Fruit fly (Drosophila melanogaster): ENCODE data around the gene Gnpnat.

The Gnpnat gene

DNA sequence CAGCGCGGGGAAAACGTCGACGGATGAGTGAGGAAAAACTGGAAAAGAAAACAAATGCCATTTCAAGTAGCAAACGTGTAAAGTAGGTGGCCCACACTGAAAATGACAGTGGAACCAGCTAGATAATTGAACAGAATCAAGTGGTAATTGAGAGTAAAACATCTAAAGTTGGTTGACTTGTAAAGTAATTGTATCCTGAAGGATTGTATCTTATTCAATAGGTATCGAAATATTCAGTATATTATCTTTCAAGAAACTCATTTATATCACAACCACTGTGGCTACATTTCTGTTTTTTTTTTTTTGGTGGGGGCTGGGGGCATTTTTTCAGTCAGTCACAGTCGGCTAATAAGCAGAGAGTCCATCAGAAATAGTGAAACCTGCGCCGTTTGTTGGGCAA, 38.9 kb upstream of the Gnpnat start (continued):
- TF ChIP-seq dm (GFP tag; optimal IDR thresholded peaks at IDR 0.05) (no peak), usp (GFP tag; optimal IDR thresholded peaks at IDR 0.05) (no peak), CG16815 (GFP tag; optimal IDR thresholded peaks at IDR 0.05) (no peak), yki (optimal IDR thresholded peaks at IDR 0.05) (no peak), CG17802 (tag; optimal IDR thresholded peaks at IDR 0.05) (no peak), Usf (GFP tag; optimal IDR thresholded peaks at IDR 0.05) (no peak), CG2712 (tag; optimal IDR thresholded peaks at IDR 0.05) (peak; percentile 78), ssp (GFP tag; IDR thresholded peaks at IDR 0.05) (peak; percentile 58), disco-r (GFP tag; optimal IDR thresholded peaks at IDR 0.05) (no peak), CG4328 (GFP tag; optimal IDR thresholded peaks at IDR 0.05) (no peak), sens-2 (GFP tag; IDR thresholded peaks at IDR 0.05) (peak; percentile 62; the same call in 1 of the 2 replicates), CG11560 (tag; IDR thresholded peaks at IDR 0.05) (no peak), Xrp1 (GFP tag; IDR thresholded peaks at IDR 0.05) (peak; percentile 84), gem (tag; optimal IDR thresholded peaks at IDR 0.05) (peak; percentile 73), TFAM (GFP tag; optimal IDR thresholded peaks at IDR 0.05) (no peak), CG10654 (GFP tag; optimal IDR thresholded peaks at IDR 0.05) (no peak), insv (GFP tag; optimal IDR thresholded peaks at IDR 0.05) (no peak), Hr51 (GFP tag; optimal IDR thresholded peaks at IDR 0.05) (no peak), CG17568 (GFP tag; optimal IDR thresholded peaks at IDR 0.05) (no peak), CG15696 (tag; optimal IDR thresholded peaks at IDR 0.05) (no peak), Poxn (GFP tag; IDR thresholded peaks at IDR 0.05) (no peak), tll (GFP tag; optimal IDR thresholded peaks at IDR 0.05) (no peak), lilli (GFP tag; optimal IDR thresholded peaks at IDR 0.05) (no peak), Atf6 (GFP tag; IDR thresholded peaks at IDR 0.05) (no peak), Dref (GFP tag; IDR thresholded peaks at IDR 0.05) (no peak), da (GFP tag; optimal IDR thresholded peaks at IDR 0.05) (no peak), Drgx (GFP tag; IDR thresholded peaks at IDR 0.05) (peak; percentile 26; the same call in 1 of the 2 replicates), CG13775 (GFP tag; optimal IDR thresholded peaks at IDR 0.05) (no peak), bigmax (GFP tag; optimal IDR thresholded peaks at IDR 0.05) (no peak), B-H1 (GFP tag; IDR thresholded peaks at IDR 0.05) (no peak), cwo (GFP tag; optimal IDR thresholded peaks at IDR 0.05) (no peak), CG10959 (GFP tag; IDR thresholded peaks at IDR 0.05) (no peak), MESR4 (GFP tag; optimal IDR thresholded peaks at IDR 0.05) (no peak), CG32532 (GFP tag; IDR thresholded peaks at IDR 0.05) (no peak), CG10267 (tag; optimal IDR thresholded peaks at IDR 0.05) (no peak), ATbp (GFP tag; optimal IDR thresholded peaks at IDR 0.05) (peak; percentile 57), Doc2 (GFP tag; IDR thresholded peaks at IDR 0.05) (no peak), fru (optimal IDR thresholded peaks at IDR 0.05) (no peak), HLHmδ (GFP tag; optimal IDR thresholded peaks at IDR 0.05) (no peak), CG12236 (GFP tag; optimal IDR thresholded peaks at IDR 0.05) (no peak), Optix (GFP tag; IDR thresholded peaks at IDR 0.05) (peak; percentile 27; the same call in 1 of the 3 replicates), pnt (GFP tag; optimal IDR thresholded peaks at IDR 0.05) (peak; percentile 70), Vsx1 (GFP tag; optimal IDR thresholded peaks at IDR 0.05) (no peak), CG18599 (GFP tag; optimal IDR thresholded peaks at IDR 0.05) (no peak), pfk (GFP tag; optimal IDR thresholded peaks at IDR 0.05) (no peak), CG43689 (GFP tag; IDR thresholded peaks at IDR 0.05) (no peak), dan (GFP tag; IDR thresholded peaks at IDR 0.05) (peak; percentile 65; the same call in 1 of the 2 replicates), mam (GFP tag; optimal IDR thresholded peaks at IDR 0.05) (no peak), salm (tag; optimal IDR thresholded peaks at IDR 0.05) (peak; percentile 3), CG4424 (GFP tag; optimal IDR thresholded peaks at IDR 0.05) (peak; percentile 45), NFAT (GFP tag; IDR thresholded peaks at IDR 0.05) (no peak), CG8478 (optimal IDR thresholded peaks at IDR 0.05) (no peak), gfzf (GFP tag; optimal IDR thresholded peaks at IDR 0.05) (no peak)
